Worm (Caenorhabditis elegans) whole organism, young adult: ENCODE data around the gene acaa-2.

Source experiments
- C17E4.6 ChIP-seq: fragments of 200-800 bp; sonication (Bioruptor generic); IDR thresholded peaks from 2 replicates; pipeline ENCODE4 v1.3.6; 2022; ENCODE audit warnings: missing genetic modification reagents, missing genetic modification characterization, missing compliant biosample characterization
- F23B12.7 ChIP-seq: sonication (generic microtip); optimal IDR thresholded peaks from 2 replicates; lab custom pipeline; 2017; ENCODE audit warnings: missing genetic modification characterization, mild to moderate bottlenecking, missing compliant biosample characterization, antibody characterized with exemption, moderate library complexity; ENCODE audit not compliant: insufficient read depth
- F33H1.4 ChIP-seq: fragments of 200-800 bp; sonication (Bioruptor generic); IDR thresholded peaks from 2 replicates; pipeline ENCODE4 v1.3.6; 2022; ENCODE audit warnings: missing genetic modification reagents, missing genetic modification characterization, missing compliant biosample characterization
- F52B5.7 ChIP-seq: sonication (generic microtip); optimal IDR thresholded peaks from 2 replicates; lab custom pipeline; 2016; ENCODE audit warnings: mild to moderate bottlenecking, missing genetic modification characterization, missing compliant biosample characterization
- F57A8.1 ChIP-seq: fragments of 200-800 bp; sonication (Bioruptor generic); optimal IDR thresholded peaks from 2 replicates; lab custom pipeline; 2018; ENCODE audit warnings: mild to moderate bottlenecking, missing genetic modification characterization, moderate library complexity, missing compliant biosample characterization
- T26A5.8 ChIP-seq: sonication (generic microtip); optimal IDR thresholded peaks from 2 replicates; lab custom pipeline; 2016; ENCODE audit warnings: missing genetic modification characterization, missing compliant biosample characterization
- Y53F4B.3 ChIP-seq: fragments of 200-800 bp; sonication (Bioruptor generic); IDR thresholded peaks from 2 replicates; pipeline ENCODE4 v1.3.6; 2022; ENCODE audit warnings: missing genetic modification reagents, missing genetic modification characterization, missing compliant biosample characterization
- ZK185.1 ChIP-seq: sonication (generic microtip); optimal IDR thresholded peaks from 2 replicates; lab custom pipeline; 2016; ENCODE audit warnings: mild to moderate bottlenecking, missing genetic modification characterization, missing compliant biosample characterization; ENCODE audit not compliant: poor library complexity, severe bottlenecking
- ama-1 ChIP-seq, 3 experiments: fragments of 150-350 bp in 1 of 3; sonication (generic microtip) in 2 of 3; optimal IDR thresholded peaks; 2 replicates each; lab custom pipeline; 2014 to 2018; ENCODE audit warnings: missing biosample characterization in 2 of 3, missing genetic modification characterization in 2 of 3, missing genetic modification reagents in 2 of 3
- aptf-2 ChIP-seq: fragments of 200-800 bp; sonication (Bioruptor generic); conservative IDR thresholded peaks from 2 replicates; pipeline ENCODE4 v1.3.6; 2022; ENCODE audit warnings: missing genetic modification reagents, missing genetic modification characterization, missing compliant biosample characterization
- attf-3 ChIP-seq: fragments of 200-800 bp; sonication (Bioruptor generic); conservative IDR thresholded peaks from 2 replicates; pipeline ENCODE4 v1.3.6; 2022; ENCODE audit warnings: missing genetic modification reagents, missing genetic modification characterization, missing compliant biosample characterization
- attf-5 ChIP-seq: fragments of 200-800 bp; sonication (Bioruptor generic); optimal IDR thresholded peaks from 2 replicates; lab custom pipeline; 2018; ENCODE audit warnings: mild to moderate bottlenecking, missing genetic modification characterization, missing compliant biosample characterization
- attf-6 ChIP-seq: fragments of 200-800 bp; sonication (Bioruptor generic); IDR thresholded peaks from 2 replicates; pipeline ENCODE4 v1.3.6; 2022; ENCODE audit warnings: missing genetic modification reagents, missing genetic modification characterization, missing compliant biosample characterization
- bed-1 ChIP-seq: fragments of 200-800 bp; sonication (Bioruptor generic); IDR thresholded peaks from 2 replicates; pipeline ENCODE4 v1.3.6; 2022; ENCODE audit warnings: missing genetic modification reagents, missing genetic modification characterization, missing compliant biosample characterization
- bed-2 ChIP-seq: fragments of 200-800 bp; sonication (Bioruptor generic); IDR thresholded peaks from 2 replicates; pipeline ENCODE4 v1.3.6; 2022; ENCODE audit warnings: missing genetic modification reagents, missing genetic modification characterization, missing compliant biosample characterization
- cebp-2 ChIP-seq: fragments of 200-800 bp; sonication (Bioruptor generic); IDR thresholded peaks from 2 replicates; pipeline ENCODE4 v1.3.6; 2022; ENCODE audit warnings: missing genetic modification characterization, missing compliant biosample characterization
- ceh-100 ChIP-seq: fragments of 200-800 bp; sonication (Bioruptor generic); IDR thresholded peaks from 2 replicates; pipeline ENCODE4 v1.3.6; 2022; ENCODE audit warnings: missing genetic modification reagents, missing genetic modification characterization, missing compliant biosample characterization
- fkh-3 ChIP-seq: sonication (generic microtip); optimal IDR thresholded peaks from 2 replicates; lab custom pipeline; 2016; ENCODE audit warnings: mild to moderate bottlenecking, missing genetic modification characterization, missing compliant biosample characterization
- gei-17 ChIP-seq: fragments of 200-800 bp; sonication (Bioruptor generic); optimal IDR thresholded peaks from 2 replicates; lab custom pipeline; 2018; ENCODE audit warnings: mild to moderate bottlenecking, missing genetic modification characterization, missing compliant biosample characterization
- him-1 ChIP-seq: sonication (generic microtip); optimal IDR thresholded peaks from 2 replicates; lab custom pipeline; 2016; ENCODE audit warnings: missing genotype, missing genetic modification reagents, missing genetic modification characterization, missing compliant biosample characterization
- hlh-12 ChIP-seq: sonication (generic microtip); optimal IDR thresholded peaks from 2 replicates; lab custom pipeline; 2016; ENCODE audit warnings: missing genetic modification characterization, missing compliant biosample characterization
- lin-26 ChIP-seq: fragments of 200-800 bp; sonication (Bioruptor generic); IDR thresholded peaks from 2 replicates; pipeline ENCODE4 v1.3.6; 2022; ENCODE audit warnings: missing genetic modification reagents, missing genetic modification characterization, missing compliant biosample characterization
- lin-35 ChIP-seq, 3 experiments: fragments of 150-350 bp in 2 of 3; sonication (generic microtip) in 1 of 3; optimal IDR thresholded peaks; 2 replicates each; lab custom pipeline; 2014 to 2018; ENCODE audit warnings: missing biosample characterization in 3 of 3, missing genetic modification characterization in 3 of 3, missing genetic modification reagents in 3 of 3
- mxl-1 ChIP-seq: sonication (generic microtip); optimal IDR thresholded peaks from 2 replicates; lab custom pipeline; 2016; ENCODE audit warnings: missing genetic modification characterization, missing compliant biosample characterization
- nfya-2 ChIP-seq: fragments of 200-800 bp; sonication (Bioruptor generic); IDR thresholded peaks from 2 replicates; pipeline ENCODE4 v1.3.6; 2022; ENCODE audit warnings: missing genetic modification reagents, missing genetic modification characterization, missing compliant biosample characterization
- nfyb-1 ChIP-seq: fragments of 200-800 bp; sonication (Bioruptor generic); IDR thresholded peaks from 2 replicates; pipeline ENCODE4 v1.3.6; 2022; ENCODE audit warnings: missing genetic modification reagents, missing genetic modification characterization, missing compliant biosample characterization
- rcor-1 ChIP-seq: fragments of 200-800 bp; sonication (Bioruptor generic); IDR thresholded peaks from 2 replicates; pipeline ENCODE4 v1.3.6; 2022; ENCODE audit warnings: missing genetic modification reagents, missing genetic modification characterization, missing compliant biosample characterization
- repo-1 ChIP-seq: sonication (generic microtip); optimal IDR thresholded peaks from 2 replicates; lab custom pipeline; 2017; ENCODE audit warnings: mild to moderate bottlenecking, missing genetic modification characterization, missing compliant biosample characterization
- rpc-1 ChIP-seq, 2 experiments: fragments of 150-350 bp in 1 of 2; sonication (generic microtip) in 1 of 2; optimal IDR thresholded peaks; 2 replicates each; lab custom pipeline; 2014 to 2018; ENCODE audit warnings: missing biosample characterization in 1 of 2, missing genetic modification characterization in 1 of 2, missing genetic modification reagents in 1 of 2, missing genotype in 1 of 2
- snpc-1.1 ChIP-seq: sonication (generic microtip); optimal IDR thresholded peaks from 2 replicates; lab custom pipeline; 2017; ENCODE audit warnings: missing genetic modification characterization, mild to moderate bottlenecking, missing compliant biosample characterization, antibody characterized with exemption, moderate library complexity, missing genotype, missing genetic modification reagents; ENCODE audit not compliant: insufficient read depth
- snpc-1.3 ChIP-seq: sonication (generic microtip); optimal IDR thresholded peaks from 2 replicates; lab custom pipeline; 2017; ENCODE audit warnings: missing genetic modification characterization, mild to moderate bottlenecking, missing compliant biosample characterization, antibody characterized with exemption, moderate library complexity, missing genotype, missing genetic modification reagents; ENCODE audit not compliant: insufficient read depth
- snpc-3.4 ChIP-seq: sonication (generic microtip); optimal IDR thresholded peaks from 2 replicates; lab custom pipeline; 2017; ENCODE audit warnings: missing genetic modification characterization, mild to moderate bottlenecking, missing compliant biosample characterization, antibody characterized with exemption, moderate library complexity, missing genotype, missing genetic modification reagents
- tbp1 ChIP-seq: fragments of 200-800 bp; sonication (Bioruptor generic); optimal IDR thresholded peaks from 2 replicates; lab custom pipeline; 2018; ENCODE audit warnings: mild to moderate bottlenecking, missing genetic modification characterization, missing compliant biosample characterization
- unc-62 ChIP-seq: fragments of 150-350 bp; optimal IDR thresholded peaks from 2 replicates; lab custom pipeline; 2014; ENCODE audit warnings: missing biosample characterization, missing genetic modification reagents, missing genetic modification characterization
- xnd-1 ChIP-seq: sonication (generic microtip); optimal IDR thresholded peaks from 2 replicates; lab custom pipeline; 2016; ENCODE audit warnings: missing genotype, missing genetic modification reagents, missing genetic modification characterization, missing compliant biosample characterization
- ztf-22 ChIP-seq: fragments of 200-800 bp; sonication (Bioruptor generic); optimal IDR thresholded peaks from 2 replicates; lab custom pipeline; 2018; ENCODE audit warnings: mild to moderate bottlenecking, missing genetic modification characterization, moderate library complexity, missing compliant biosample characterization
- ztf-3 ChIP-seq: fragments of 200-800 bp; sonication (Bioruptor generic); optimal IDR thresholded peaks from 2 replicates; lab custom pipeline; 2018; ENCODE audit warnings: mild to moderate bottlenecking, missing genetic modification characterization, missing compliant biosample characterization
- ztf-6 ChIP-seq: fragments of 200-800 bp; sonication (Bioruptor generic); IDR thresholded peaks from 2 replicates; pipeline ENCODE4 v1.3.6; 2022; ENCODE audit warnings: missing genetic modification reagents, missing genetic modification characterization, missing compliant biosample characterization

Gene acaa-2

ce11 chrIII:13340504-13341274 is 4.0 kb upstream of the acaa-2 start (continued):
- TF ChIP-seq attf-3 (GFP tag; lab: Robert Waterston, UW) (no peak), F23B12.7 (peak; percentile 0), cebp-2 (GFP tag; lab: Robert Waterston, UW) (no peak), bed-1 (GFP tag; lab: Robert Waterston, UW) (no peak), lin-26 (GFP tag; lab: Robert Waterston, UW) (no peak), him-1 (tag; lab: Kevin White, UChicago) (peak; percentile 62), attf-5 (GFP tag; lab: Kevin White, UChicago) (no peak), nfya-2 (GFP tag; lab: Robert Waterston, UW) (no peak), ztf-6 (no peak), gei-17 (GFP tag; lab: Kevin White, UChicago) (no peak), bed-2 (GFP tag; lab: Robert Waterston, UW) (no peak), ZK185.1 (tag; lab: Kevin White, UChicago) (no peak), rpc-1 (optimal IDR thresholded peaks at IDR 0.05; lab: Kevin White, UChicago) (no peak), rpc-1 (tag; optimal IDR thresholded peaks at IDR 0.05; lab: Kevin White, UChicago) (no peak), ceh-100 (GFP tag; lab: Robert Waterston, UW) (no peak; the same call in 1 of the 2 replicates), Y53F4B.3 (GFP tag; lab: Robert Waterston, UW) (no peak), snpc-1.3 (no peak), rcor-1 (0 out of 2 replicates have a peak, but pooled peaks have one; percentile 28), ztf-22 (GFP tag; lab: Kevin White, UChicago) (no peak), fkh-3 (tag; lab: Kevin White, UChicago) (no peak), C17E4.6 (GFP tag; lab: Robert Waterston, UW) (no peak), F52B5.7 (tag; lab: Kevin White, UChicago) (no peak), hlh-12 (tag; lab: Kevin White, UChicago) (no peak), repo-1 (tag; lab: Kevin White, UChicago) (no peak), lin-35 (GFP tag; optimal IDR thresholded peaks at IDR 0.05; lab: Kevin White, UChicago) (peak in 1 of 3 experiments; percentile 21), mxl-1 (tag; lab: Kevin White, UChicago) (no peak), ama-1 (optimal IDR thresholded peaks at IDR 0.05; lab: Kevin White, UChicago) (no peak), ama-1 (GFP tag; optimal IDR thresholded peaks at IDR 0.05; lab: Kevin White, UChicago) (no peak), tbp1 (GFP tag; lab: Kevin White, UChicago) (no peak), ztf-3 (no peak), T26A5.8 (no peak), nfyb-1 (GFP tag; lab: Robert Waterston, UW) (no peak; the same call in 1 of the 2 replicates), aptf-2 (GFP tag; lab: Robert Waterston, UW) (no peak), F33H1.4 (no peak; the same call in 1 of the 2 replicates), xnd-1 (tag; lab: Kevin White, UChicago) (peak; percentile 41), snpc-3.4 (tag; lab: Kevin White, UChicago) (no peak), unc-62 (no peak), snpc-1.1 (tag; lab: Kevin White, UChicago) (no peak), F57A8.1 (GFP tag; lab: Kevin White, UChicago) (no peak), attf-6 (GFP tag; lab: Robert Waterston, UW) (no peak)
